Fruit fly (Drosophila melanogaster) whole organism, embryonic: Measurements from ENCODE around the gene CG31807.

Experiments used
- Antp ChIP-seq: fragments of 200-800 bp; sonication (Bioruptor generic); optimal IDR thresholded peaks from 3 replicates; lab custom pipeline; 2016; ENCODE audit warnings: missing biosample characterization, missing genetic modification characterization
- Atf3 ChIP-seq: fragments of 200-800 bp; sonication (Bioruptor generic); optimal IDR thresholded peaks from 3 replicates; lab custom pipeline; 2016; ENCODE audit warnings: missing biosample characterization, missing genetic modification characterization
- Atf6 ChIP-seq: fragments of 200-800 bp; sonication (Bioruptor generic); IDR thresholded peaks from 2 replicates; pipeline ENCODE4 v1.3.6; 2022; ENCODE audit warnings: missing biosample characterization, missing genetic modification characterization
- CG10462 ChIP-seq: fragments of 200-800 bp; sonication (Bioruptor generic); optimal IDR thresholded peaks from 2 replicates; lab custom pipeline; 2016; ENCODE audit warnings: missing biosample characterization, missing genetic modification characterization
- CG11504 ChIP-seq: fragments of 200-800 bp; sonication (Bioruptor generic); optimal IDR thresholded peaks from 3 replicates; lab custom pipeline; 2019; ENCODE audit warnings: missing biosample characterization, mild to moderate bottlenecking, missing genetic modification characterization, moderate library complexity
- CG11560 ChIP-seq: fragments of 200-800 bp; sonication (Bioruptor generic); IDR thresholded peaks from 3 replicates; pipeline ENCODE4 v1.3.6; 2022; ENCODE audit warnings: missing biosample characterization, missing genetic modification characterization
- CG11695 ChIP-seq: fragments of 200-800 bp; sonication (Bioruptor generic); IDR thresholded peaks from 3 replicates; pipeline ENCODE4 v1.3.6; 2022; ENCODE audit warnings: missing biosample characterization, missing genetic modification characterization
- CG13287 ChIP-seq: fragments of 200-800 bp; sonication (Bioruptor generic); IDR thresholded peaks from 2 replicates; pipeline ENCODE4 v1.3.6; 2022; ENCODE audit warnings: missing biosample characterization, missing genetic modification characterization; ENCODE audit not compliant: partially characterized antibody
- CG14667 ChIP-seq: fragments of 200-800 bp; sonication (Bioruptor generic); IDR thresholded peaks from 2 replicates; pipeline ENCODE4 v1.3.6; 2022; ENCODE audit warnings: missing biosample characterization, missing genetic modification characterization
- CG15696 ChIP-seq: fragments of 200-800 bp; sonication (Bioruptor generic); optimal IDR thresholded peaks from 2 replicates; lab custom pipeline; 2019; ENCODE audit warnings: missing biosample characterization, mild to moderate bottlenecking, missing genetic modification characterization, moderate library complexity
- CG1603 ChIP-seq: fragments of 200-800 bp; sonication (Bioruptor generic); optimal IDR thresholded peaks from 2 replicates; lab custom pipeline; 2019; ENCODE audit warnings: missing biosample characterization, mild to moderate bottlenecking, missing genetic modification characterization, moderate library complexity
- CG16779 ChIP-seq: fragments of 200-800 bp; sonication (Bioruptor generic); IDR thresholded peaks from 2 replicates; pipeline ENCODE4 v1.3.6; 2022; ENCODE audit warnings: missing biosample characterization, missing genetic modification characterization
- CG17361 ChIP-seq: fragments of 200-800 bp; sonication (Bioruptor generic); IDR thresholded peaks from 3 replicates; pipeline ENCODE4 v1.3.6; 2022; ENCODE audit warnings: missing biosample characterization, missing genetic modification characterization
- CG18764 ChIP-seq: fragments of 200-800 bp; sonication (Bioruptor generic); optimal IDR thresholded peaks from 3 replicates; lab custom pipeline; 2016; ENCODE audit warnings: missing biosample characterization, missing genetic modification characterization
- CG2199 ChIP-seq: fragments of 200-800 bp; sonication (Bioruptor generic); IDR thresholded peaks from 3 replicates; pipeline ENCODE4 v1.3.6; 2022; ENCODE audit warnings: missing biosample characterization, missing genetic modification characterization
- CG30020 ChIP-seq: fragments of 200-800 bp; optimal IDR thresholded peaks from 2 replicates; lab custom pipeline; 2019; ENCODE audit warnings: missing biosample characterization, mild to moderate bottlenecking, missing genetic modification characterization, moderate library complexity
- CG33213 ChIP-seq: fragments of 200-800 bp; sonication (Bioruptor generic); optimal IDR thresholded peaks from 3 replicates; lab custom pipeline; 2016; ENCODE audit warnings: missing biosample characterization, missing genetic modification characterization
- CG3407 ChIP-seq: fragments of 200-800 bp; sonication (Bioruptor generic); optimal IDR thresholded peaks from 2 replicates; lab custom pipeline; 2018; ENCODE audit warnings: missing biosample characterization, mild to moderate bottlenecking, missing genetic modification characterization
- CG4424 ChIP-seq: fragments of 200-800 bp; sonication (Bioruptor generic); optimal IDR thresholded peaks from 3 replicates; lab custom pipeline; 2016; ENCODE audit warnings: missing biosample characterization, missing genetic modification characterization
- CG6765 ChIP-seq: fragments of 200-800 bp; sonication (Bioruptor generic); optimal IDR thresholded peaks from 3 replicates; lab custom pipeline; 2017; ENCODE audit warnings: missing biosample characterization, mild to moderate bottlenecking, missing genetic modification characterization
- CG7271 ChIP-seq: fragments of 200-800 bp; sonication (Bioruptor generic); optimal IDR thresholded peaks from 2 replicates; lab custom pipeline; 2018; ENCODE audit warnings: missing biosample characterization, mild to moderate bottlenecking, missing genetic modification characterization, moderate library complexity
- CG8290 ChIP-seq, 3 experiments: fragments of 200-800 bp; sonication (Bioruptor generic); optimal IDR thresholded peaks; 2 replicates each; lab custom pipeline; 2016 to 2019; ENCODE audit warnings: missing biosample characterization in 3 of 3, missing genetic modification characterization in 3 of 3, mild to moderate bottlenecking in 2 of 3, moderate library complexity in 1 of 3
- CG8359 ChIP-seq: fragments of 200-800 bp; sonication (Bioruptor generic); optimal IDR thresholded peaks from 2 replicates; lab custom pipeline; 2017; ENCODE audit warnings: missing biosample characterization, mild to moderate bottlenecking, missing genetic modification characterization, borderline replicate concordance
- CG9215 ChIP-seq: fragments of 200-800 bp; sonication (Bioruptor generic); IDR thresholded peaks from 2 replicates; pipeline ENCODE4 v1.3.6; 2022; ENCODE audit warnings: missing biosample characterization, missing genetic modification characterization
- CG9609 ChIP-seq: fragments of 200-800 bp; sonication (Bioruptor generic); optimal IDR thresholded peaks from 3 replicates; lab custom pipeline; 2016; ENCODE audit warnings: missing biosample characterization, missing genetic modification characterization
- CTCF ChIP-seq: fragments of 200-800 bp; sonication (Bioruptor generic); optimal IDR thresholded peaks from 2 replicates; lab custom pipeline; 2017; ENCODE audit warnings: missing biosample characterization, mild to moderate bottlenecking, missing genetic modification characterization, moderate library complexity
- Dad ChIP-seq: fragments of 200-800 bp; sonication (Bioruptor generic); optimal IDR thresholded peaks from 3 replicates; lab custom pipeline; 2016; ENCODE audit warnings: missing biosample characterization, missing genetic modification characterization
- Dp ChIP-seq: fragments of 200-800 bp; sonication (Bioruptor generic); optimal IDR thresholded peaks from 2 replicates; lab custom pipeline; 2018; ENCODE audit warnings: missing biosample characterization, mild to moderate bottlenecking, missing genetic modification characterization, moderate library complexity
- E2f1 ChIP-seq: fragments of 200-800 bp; sonication (Bioruptor generic); IDR thresholded peaks from 2 replicates; pipeline ENCODE4 v1.3.6; 2022; ENCODE audit warnings: missing biosample characterization, missing genetic modification characterization
- Hand ChIP-seq: fragments of 200-800 bp; sonication (Bioruptor generic); optimal IDR thresholded peaks from 2 replicates; lab custom pipeline; 2017; ENCODE audit warnings: mild to moderate bottlenecking, missing biosample characterization, missing genetic modification reagents, missing genetic modification characterization
- Hmr ChIP-seq: fragments of 200-800 bp; sonication (Bioruptor generic); optimal IDR thresholded peaks from 3 replicates; lab custom pipeline; 2017; ENCODE audit warnings: mild to moderate bottlenecking, missing biosample characterization, missing genetic modification reagents, missing genetic modification characterization
- Meics ChIP-seq: fragments of 200-800 bp; sonication (Bioruptor generic); optimal IDR thresholded peaks from 2 replicates; lab custom pipeline; 2017; ENCODE audit warnings: missing biosample characterization, mild to moderate bottlenecking, missing genetic modification characterization
- Mes4 ChIP-seq: fragments of 200-800 bp; sonication (Bioruptor generic); optimal IDR thresholded peaks from 2 replicates; lab custom pipeline; 2016; ENCODE audit warnings: missing biosample characterization, missing genetic modification characterization
- Ravus ChIP-seq: fragments of 200-800 bp; sonication (Bioruptor generic); IDR thresholded peaks from 2 replicates; pipeline ENCODE4 v1.3.6; 2022; ENCODE audit warnings: missing biosample characterization, missing genetic modification characterization
- Sox100B ChIP-seq: fragments of 200-800 bp; sonication (Bioruptor generic); optimal IDR thresholded peaks from 3 replicates; lab custom pipeline; 2018; ENCODE audit warnings: missing biosample characterization, mild to moderate bottlenecking, missing genetic modification characterization
- Sry-β ChIP-seq: fragments of 200-800 bp; sonication (Bioruptor generic); optimal IDR thresholded peaks from 2 replicates; lab custom pipeline; 2018; ENCODE audit warnings: missing biosample characterization, mild to moderate bottlenecking, missing genetic modification characterization, moderate library complexity
- Usf ChIP-seq: fragments of 200-800 bp; sonication (Bioruptor generic); optimal IDR thresholded peaks from 2 replicates; lab custom pipeline; 2017; ENCODE audit warnings: missing genotype, missing biosample characterization, missing genetic modification characterization
- bcd ChIP-seq: fragments of 200-800 bp; sonication (Bioruptor generic); optimal IDR thresholded peaks from 2 replicates; lab custom pipeline; 2017; ENCODE audit warnings: missing biosample characterization, mild to moderate bottlenecking, missing genetic modification characterization
- cas ChIP-seq: fragments of 200-800 bp; sonication (Bioruptor generic); IDR thresholded peaks from 2 replicates; pipeline ENCODE4 v1.3.6; 2022; ENCODE audit warnings: missing biosample characterization, missing genetic modification characterization
- cg ChIP-seq: fragments of 200-800 bp; sonication (Bioruptor generic); optimal IDR thresholded peaks from 3 replicates; lab custom pipeline; 2019; ENCODE audit warnings: missing biosample characterization, mild to moderate bottlenecking, missing genetic modification characterization, moderate library complexity
- fd102C ChIP-seq: fragments of 200-800 bp; sonication (Bioruptor generic); optimal IDR thresholded peaks from 2 replicates; lab custom pipeline; 2018; ENCODE audit warnings: missing biosample characterization, mild to moderate bottlenecking, missing genetic modification characterization, moderate library complexity
- fd96Cb ChIP-seq: fragments of 200-800 bp; sonication (Bioruptor generic); optimal IDR thresholded peaks from 2 replicates; lab custom pipeline; 2018; ENCODE audit warnings: missing biosample characterization, mild to moderate bottlenecking, missing genetic modification characterization, moderate library complexity
- gcm2 ChIP-seq: fragments of 200-800 bp; sonication (Bioruptor generic); optimal IDR thresholded peaks from 2 replicates; lab custom pipeline; 2016; ENCODE audit warnings: missing biosample characterization, missing genetic modification characterization
- gfzf ChIP-seq: fragments of 200-800 bp; sonication (Bioruptor generic); optimal IDR thresholded peaks from 2 replicates; lab custom pipeline; 2016; ENCODE audit warnings: missing biosample characterization, mild to moderate bottlenecking, missing genetic modification characterization, moderate library complexity
- otp ChIP-seq: fragments of 200-800 bp; sonication (Bioruptor generic); IDR thresholded peaks from 3 replicates; pipeline ENCODE4, ENCODE4 v1.3.6; 2022; ENCODE audit warnings: missing biosample characterization, missing genetic modification characterization
- peb ChIP-seq: fragments of 200-800 bp; sonication (Bioruptor generic); IDR thresholded peaks from 2 replicates; pipeline ENCODE4 v1.3.6; 2022; ENCODE audit warnings: missing biosample characterization, missing genetic modification characterization
- pho ChIP-seq: fragments of 200-800 bp; sonication (Bioruptor generic); optimal IDR thresholded peaks from 2 replicates; lab custom pipeline; 2016; ENCODE audit warnings: missing biosample characterization, missing genetic modification characterization
- pum ChIP-seq: fragments of 200-800 bp; sonication (Bioruptor generic); optimal IDR thresholded peaks from 2 replicates; lab custom pipeline; 2016; ENCODE audit warnings: missing biosample characterization, missing genetic modification characterization
- schlank ChIP-seq: fragments of 200-800 bp; sonication (Bioruptor generic); optimal IDR thresholded peaks from 2 replicates; lab custom pipeline; 2018; ENCODE audit warnings: missing biosample characterization, mild to moderate bottlenecking, missing genetic modification characterization
- sima ChIP-seq: fragments of 200-800 bp; sonication (Bioruptor generic); optimal IDR thresholded peaks from 2 replicates; lab custom pipeline; 2016; ENCODE audit warnings: missing biosample characterization, missing genetic modification characterization
- stc ChIP-seq: fragments of 200-800 bp; sonication (Bioruptor generic); IDR thresholded peaks from 2 replicates; pipeline ENCODE4 v1.3.6; 2022; ENCODE audit warnings: missing biosample characterization, missing genetic modification characterization
- tgo ChIP-seq: fragments of 200-800 bp; sonication (Bioruptor generic); IDR thresholded peaks from 3 replicates; pipeline ENCODE4 v1.3.6; 2022; ENCODE audit warnings: missing biosample characterization, missing genetic modification characterization

Gene CG31807

DNA sequence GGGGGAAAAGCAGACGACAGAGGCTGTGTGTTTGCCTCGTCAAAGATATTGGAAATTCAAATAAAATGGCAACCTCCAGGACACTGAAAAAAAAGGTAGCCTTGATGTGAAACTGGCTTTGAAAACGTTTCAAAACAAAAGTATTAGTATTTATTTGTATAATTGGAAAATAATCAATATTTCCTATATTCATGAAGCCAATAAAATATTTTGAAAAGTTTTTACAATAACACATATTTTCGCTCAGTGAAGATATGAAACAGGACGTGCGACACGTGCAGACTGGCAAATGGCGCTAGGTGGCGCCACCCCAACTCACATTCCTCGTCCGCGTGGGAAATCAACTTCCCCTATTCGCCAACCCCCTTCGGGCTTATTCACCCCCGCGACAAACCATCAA is 36.0 kb downstream of the CG31807 start (continued):
- TF ChIP-seq Ravus (GFP tag; lab: Robert Waterston, UW) (no peak), Atf3 (GFP tag; lab: Kevin White, UChicago) (no peak), Dp (GFP tag; lab: Kevin White, UChicago) (no peak), CG2199 (GFP tag; lab: Robert Waterston, UW) (no peak), otp (0 out of 3 replicates have a peak, but pooled peaks have one; percentile 9), Antp (GFP tag; lab: Kevin White, UChicago) (no peak), CG11504 (tag; lab: Kevin White, UChicago) (peak; percentile 71), CG10462 (GFP tag; lab: Kevin White, UChicago) (no peak), CG30020 (tag; lab: Kevin White, UChicago) (no peak), CG18764 (GFP tag; lab: Kevin White, UChicago) (no peak), CG33213 (GFP tag; lab: Kevin White, UChicago) (no peak), Atf6 (GFP tag; lab: Robert Waterston, UW) (peak; percentile 60), stc (GFP tag; lab: Robert Waterston, UW) (no peak), CG7271 (tag; lab: Kevin White, UChicago) (no peak), CG4424 (GFP tag; lab: Kevin White, UChicago) (peak; percentile 47), Dad (GFP tag; lab: Kevin White, UChicago) (no peak), CG11560 (tag; lab: Robert Waterston, UW) (no peak), gfzf (no peak), CG8290 (GFP tag; optimal IDR thresholded peaks at IDR 0.05; lab: Kevin White, UChicago) (no peak), CG8290 (tag; optimal IDR thresholded peaks at IDR 0.05; lab: Kevin White, UChicago) (no peak), Sry-β (GFP tag; lab: Kevin White, UChicago) (no peak), CG17361 (GFP tag; lab: Robert Waterston, UW) (peak; percentile 55; the same call in 2 of the 3 replicates), gcm2 (no peak), fd96Cb (tag; lab: Kevin White, UChicago) (peak; percentile 16), CG9609 (no peak), E2f1 (GFP tag; lab: Robert Waterston, UW) (0 out of 2 replicates have a peak, but pooled peaks have one; percentile 44), CG16779 (GFP tag; lab: Robert Waterston, UW) (no peak), CTCF (GFP tag; lab: Kevin White, UChicago) (peak; percentile 80), CG1603 (tag; lab: Kevin White, UChicago) (peak; percentile 21), CG14667 (GFP tag; lab: Robert Waterston, UW) (peak; percentile 42; the same call in 1 of the 2 replicates), Mes4 (no peak), sima (no peak), CG13287 (GFP tag; lab: Robert Waterston, UW) (no peak), CG15696 (tag; lab: Kevin White, UChicago) (peak; percentile 11), cas (no peak), tgo (peak; percentile 61), CG8359 (GFP tag; lab: Kevin White, UChicago) (no peak), pho (peak; percentile 24), Meics (GFP tag; lab: Kevin White, UChicago) (peak; percentile 65), Usf (GFP tag; lab: Kevin White, UChicago) (no peak), CG11695 (0 out of 3 replicates have a peak, but pooled peaks have one; percentile 47), schlank (tag; lab: Kevin White, UChicago) (peak; percentile 8), CG9215 (peak; percentile 23; the same call in 1 of the 2 replicates), CG6765 (GFP tag; lab: Kevin White, UChicago) (peak; percentile 51), Sox100B (GFP tag; lab: Kevin White, UChicago) (peak; percentile 24), Hand (GFP tag; lab: Kevin White, UChicago) (peak; percentile 63), Hmr (GFP tag; lab: Kevin White, UChicago) (peak; percentile 75), pum (no peak), peb (GFP tag; lab: Robert Waterston, UW) (no peak), cg (GFP tag; lab: Kevin White, UChicago) (no peak), bcd (GFP tag; lab: Kevin White, UChicago) (peak; percentile 21), fd102C (GFP tag; lab: Kevin White, UChicago) (no peak), CG3407 (no peak)
